Worm (Caenorhabditis elegans): ENCODE data around the gene col-76.

Gene col-76

DNA sequence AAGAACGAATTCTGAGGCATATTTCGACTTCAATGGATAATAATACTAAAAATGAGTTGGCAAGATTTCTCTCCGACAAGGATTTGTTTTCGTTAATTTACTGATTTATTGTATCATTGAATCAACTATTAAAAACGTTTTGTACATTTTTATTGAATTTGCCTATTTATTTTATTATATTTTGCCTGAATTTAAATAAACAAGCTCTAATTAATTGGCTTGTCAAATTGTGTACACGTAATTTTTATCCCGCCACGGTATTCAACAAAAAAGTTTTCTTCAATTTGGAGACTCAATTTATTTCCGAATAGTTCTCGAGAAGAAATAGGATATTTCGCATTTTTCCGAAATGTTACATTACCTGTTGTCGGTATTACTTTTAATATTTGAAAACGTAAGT lies 28.4 kb downstream of the col-76 start, which contains the start of gene M110.7:
Gene M110.7 (plus strand): TSS at position 301 of the 400 bp plus-strand sequence.
- TF ChIP-seq lsy-12 (tag; optimal IDR thresholded peaks at IDR 0.05) (no peak), nhr-77 (tag; optimal IDR thresholded peaks at IDR 0.05) (no peak), nhr-67 (tag; optimal IDR thresholded peaks at IDR 0.05) (no peak), unc-39 (tag; optimal IDR thresholded peaks at IDR 0.05) (no peak), zag-1 (tag; optimal IDR thresholded peaks at IDR 0.05) (no peak), mml-1 (tag; optimal IDR thresholded peaks at IDR 0.05) (no peak), nhr-28 (tag; optimal IDR thresholded peaks at IDR 0.05) (no peak), ztf-4 (tag; optimal IDR thresholded peaks at IDR 0.05) (no peak), skn-1 (tag; optimal IDR thresholded peaks at IDR 0.05) (no peak)

- TF ChIP-seq nhr-23 (tag; optimal IDR thresholded peaks at IDR 0.05) (no peak), ceh-16 (tag; optimal IDR thresholded peaks at IDR 0.05) (no peak), lin-15B (tag; optimal IDR thresholded peaks at IDR 0.05) (no peak), egl-27 (tag; optimal IDR thresholded peaks at IDR 0.05) (no peak), pqm-1 (tag; optimal IDR thresholded peaks at IDR 0.05) (no peak), jun-1 (tag; optimal IDR thresholded peaks at IDR 0.05) (no peak), fos-1 (tag; optimal IDR thresholded peaks at IDR 0.05) (no peak), nhr-11 (tag; optimal IDR thresholded peaks at IDR 0.05) (no peak), ceh-9 (tag; optimal IDR thresholded peaks at IDR 0.05) (no peak), nhr-76 (tag; optimal IDR thresholded peaks at IDR 0.05) (no peak), elt-3 (tag; optimal IDR thresholded peaks at IDR 0.05) (no peak), ztf-11 (tag; optimal IDR thresholded peaks at IDR 0.05) (no peak), snpc-4 (tag; optimal IDR thresholded peaks at IDR 0.05) (no peak), eor-1 (tag; optimal IDR thresholded peaks at IDR 0.05) (no peak), aly-2 (tag; optimal IDR thresholded peaks at IDR 0.05) (no peak), ceh-28 (tag; optimal IDR thresholded peaks at IDR 0.05) (no peak), ztf-4 (tag; optimal IDR thresholded peaks at IDR 0.05) (no peak), hmg-11 (tag; optimal IDR thresholded peaks at IDR 0.05) (no peak)
These were observed 34.0 kb downstream of the col-76 start, which contains the start of gene nlp-5 for ce11 chrII:8238155-8238554. Gene nlp-5 (plus strand): TSS chrII:8238455.

ce11 chrII:8246476-8246875 lies 42.3 kb downstream of the col-76 start, which contains the start of gene F35C11.3:
Gene F35C11.3 (plus strand): TSS chrII:8246776.
- TF ChIP-seq nhr-25 (tag; optimal IDR thresholded peaks at IDR 0.05) (no peak), nhr-67 (tag; optimal IDR thresholded peaks at IDR 0.05) (no peak), R02D3.7 (tag; optimal IDR thresholded peaks at IDR 0.05) (no peak), ama-1 (optimal IDR thresholded peaks at IDR 0.05) (no peak), nhr-12 (tag; optimal IDR thresholded peaks at IDR 0.05) (no peak), nhr-28 (tag; optimal IDR thresholded peaks at IDR 0.05) (no peak), mdl-1 (tag; optimal IDR thresholded peaks at IDR 0.05) (no peak), lin-39 (tag; optimal IDR thresholded peaks at IDR 0.05) (no peak), ceh-82 (tag; optimal IDR thresholded peaks at IDR 0.05) (no peak), daf-12 (tag; optimal IDR thresholded peaks at IDR 0.05) (no peak), ceh-16 (tag; optimal IDR thresholded peaks at IDR 0.05) (no peak), nhr-76 (tag; optimal IDR thresholded peaks at IDR 0.05) (no peak), sea-2 (GFP tag; optimal IDR thresholded peaks at IDR 0.05) (no peak), egl-27 (tag; optimal IDR thresholded peaks at IDR 0.05) (no peak), nhr-43 (tag; optimal IDR thresholded peaks at IDR 0.05; ENCODE audit: poor library complexity, severe bottlenecking) (no peak), unc-39 (tag; optimal IDR thresholded peaks at IDR 0.05) (no peak), fos-1 (tag; optimal IDR thresholded peaks at IDR 0.05) (no peak)

DNA sequence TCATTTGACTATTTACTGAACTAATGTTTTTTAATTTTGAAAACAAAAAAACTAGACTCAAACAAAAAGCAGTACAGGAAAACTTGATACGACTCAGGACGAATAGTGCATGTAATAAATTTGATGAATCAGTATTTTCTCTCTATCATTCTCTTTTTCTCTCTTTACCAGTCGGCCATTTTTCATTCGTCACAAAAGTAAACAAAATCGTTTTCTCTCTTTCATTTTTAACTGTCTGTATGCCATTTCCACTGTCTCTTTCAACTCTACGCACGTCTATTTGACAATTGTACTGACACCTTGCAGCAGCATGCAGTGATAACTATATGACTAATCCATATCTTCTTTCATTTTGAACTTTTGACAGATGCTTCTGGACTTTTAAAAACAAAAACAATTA lies 44.6 kb downstream of the col-76 start, which contains the start of the genes F35C11.2 and F35C11.4:
Gene F35C11.2 (minus strand): TSS at position 90 of the 400 bp plus-strand sequence.
Gene F35C11.4 (plus strand): TSS at position 260 of the 400 bp plus-strand sequence.
- TF ChIP-seq pha-4 (tag; optimal IDR thresholded peaks at IDR 0.05) (peak; percentile 85), elt-1 (tag; optimal IDR thresholded peaks at IDR 0.05) (no peak), jun-1 (tag; optimal IDR thresholded peaks at IDR 0.05) (peak; percentile 5), pqm-1 (tag; optimal IDR thresholded peaks at IDR 0.05) (peak; percentile 86), elt-2 (tag; optimal IDR thresholded peaks at IDR 0.05) (peak; percentile 75)

Data from whole organism, L3 larva.